Fruit fly (Drosophila melanogaster) whole organism, embryonic: ENCODE data around the gene DNaseII.
A peak's percentile ranks its signal among the peaks of the same experiment; 100 is the strongest.

ENCODE experiments used
- ATbp ChIP-seq: fragments of 200-800 bp; sonication (Bioruptor generic); optimal IDR thresholded peaks from 2 replicates; lab custom pipeline; 2017; ENCODE audit warnings: missing biosample characterization, mild to moderate bottlenecking, missing genetic modification characterization, missing genetic modification reagents
- Aef1 ChIP-seq: fragments of 200-800 bp; sonication (Bioruptor generic); IDR thresholded peaks from 3 replicates; pipeline ENCODE4 v1.3.6; 2022; ENCODE audit warnings: missing biosample characterization, missing genetic modification characterization
- Atf3 ChIP-seq: fragments of 200-800 bp; sonication (Bioruptor generic); optimal IDR thresholded peaks from 3 replicates; lab custom pipeline; 2016; ENCODE audit warnings: missing biosample characterization, missing genetic modification characterization
- C15 ChIP-seq: fragments of 200-800 bp; sonication (Bioruptor generic); IDR thresholded peaks from 3 replicates; pipeline ENCODE4 v1.3.6; 2022; ENCODE audit warnings: missing biosample characterization, missing genetic modification characterization
- CG10654 ChIP-seq: fragments of 200-800 bp; sonication (Bioruptor generic); optimal IDR thresholded peaks from 2 replicates; lab custom pipeline; 2016; ENCODE audit warnings: missing biosample characterization, missing genetic modification characterization
- CG10959 ChIP-seq: fragments of 200-800 bp; sonication (Bioruptor generic); IDR thresholded peaks from 2 replicates; pipeline ENCODE4 v1.3.6; 2022; ENCODE audit warnings: missing biosample characterization, missing genetic modification characterization
- CG12155 ChIP-seq: fragments of 200-800 bp; sonication (Bioruptor generic); optimal IDR thresholded peaks from 3 replicates; lab custom pipeline; 2016; ENCODE audit warnings: missing biosample characterization, missing genetic modification characterization
- CG14965 ChIP-seq: fragments of 200-800 bp; sonication (Bioruptor generic); optimal IDR thresholded peaks from 2 replicates; lab custom pipeline; 2016; ENCODE audit warnings: missing biosample characterization, missing genetic modification characterization, borderline replicate concordance
- CG17361 ChIP-seq: fragments of 200-800 bp; sonication (Bioruptor generic); IDR thresholded peaks from 3 replicates; pipeline ENCODE4 v1.3.6; 2022; ENCODE audit warnings: missing biosample characterization, missing genetic modification characterization
- CG1792 ChIP-seq: fragments of 200-800 bp; sonication (Bioruptor generic); optimal IDR thresholded peaks from 2 replicates; lab custom pipeline; 2016; ENCODE audit warnings: missing biosample characterization, missing genetic modification characterization
- CG18476 ChIP-seq: fragments of 200-800 bp; sonication (Bioruptor generic); optimal IDR thresholded peaks from 2 replicates; lab custom pipeline; 2016; ENCODE audit warnings: missing biosample characterization, mild to moderate bottlenecking, missing genetic modification characterization
- CG2129 ChIP-seq: fragments of 200-800 bp; sonication (Bioruptor generic); IDR thresholded peaks from 2 replicates; pipeline ENCODE4 v1.3.6; 2022; ENCODE audit warnings: missing biosample characterization, missing genetic modification characterization; ENCODE audit not compliant: partially characterized antibody
- CG3065 ChIP-seq: fragments of 200-800 bp; sonication (Bioruptor generic); optimal IDR thresholded peaks from 2 replicates; lab custom pipeline; 2016; ENCODE audit warnings: missing biosample characterization, missing genetic modification characterization
- CG34422 ChIP-seq: fragments of 200-800 bp; sonication (Bioruptor generic); IDR thresholded peaks from 3 replicates; pipeline ENCODE4 v1.3.6; 2022; ENCODE audit warnings: missing biosample characterization, missing genetic modification characterization
- CG3838 ChIP-seq: fragments of 200-800 bp; sonication (Bioruptor generic); optimal IDR thresholded peaks from 3 replicates; lab custom pipeline; 2016; ENCODE audit warnings: missing biosample characterization, missing genetic modification characterization
- CG4404 ChIP-seq: fragments of 200-800 bp; sonication (Bioruptor generic); IDR thresholded peaks from 2 replicates; pipeline ENCODE4 v1.3.6; 2022; ENCODE audit warnings: missing biosample characterization, missing genetic modification characterization
- CG5180 ChIP-seq: fragments of 200-800 bp; sonication (Bioruptor generic); optimal IDR thresholded peaks from 3 replicates; lab custom pipeline; 2017; ENCODE audit warnings: missing biosample characterization, missing genetic modification characterization, mild to moderate bottlenecking, moderate library complexity, missing genetic modification reagents
- CG5245 ChIP-seq: fragments of 200-800 bp; sonication (Bioruptor generic); optimal IDR thresholded peaks from 3 replicates; lab custom pipeline; 2016; ENCODE audit warnings: missing biosample characterization, missing genetic modification characterization
- CG6175 ChIP-seq: fragments of 200-800 bp; sonication (Bioruptor generic); IDR thresholded peaks from 3 replicates; pipeline ENCODE4 v1.3.6; 2022; ENCODE audit warnings: missing biosample characterization, missing genetic modification characterization
- CG6272 ChIP-seq: fragments of 200-800 bp; sonication (Bioruptor generic); IDR thresholded peaks from 2 replicates; pipeline ENCODE4 v1.3.6; 2022; ENCODE audit warnings: missing biosample characterization, missing genetic modification characterization
- CG7745 ChIP-seq: fragments of 200-800 bp; sonication (Bioruptor generic); optimal IDR thresholded peaks from 2 replicates; lab custom pipeline; 2018; ENCODE audit warnings: missing biosample characterization, mild to moderate bottlenecking, missing genetic modification characterization, moderate library complexity
- CG7786 ChIP-seq: fragments of 200-800 bp; sonication (Bioruptor generic); optimal IDR thresholded peaks from 2 replicates; lab custom pipeline; 2016; ENCODE audit warnings: missing biosample characterization, missing genetic modification characterization
- CG9215 ChIP-seq: fragments of 200-800 bp; sonication (Bioruptor generic); IDR thresholded peaks from 2 replicates; pipeline ENCODE4 v1.3.6; 2022; ENCODE audit warnings: missing biosample characterization, missing genetic modification characterization
- CG9817 ChIP-seq: fragments of 200-800 bp; sonication (Bioruptor generic); optimal IDR thresholded peaks from 2 replicates; lab custom pipeline; 2018; ENCODE audit warnings: missing biosample characterization, mild to moderate bottlenecking, missing genetic modification characterization, moderate library complexity
- CG9876 ChIP-seq: fragments of 200-800 bp; sonication (Bioruptor generic); optimal IDR thresholded peaks from 2 replicates; lab custom pipeline; 2016; ENCODE audit warnings: missing biosample characterization, missing genetic modification characterization
- CTCF ChIP-seq: fragments of 200-800 bp; sonication (Bioruptor generic); optimal IDR thresholded peaks from 2 replicates; lab custom pipeline; 2017; ENCODE audit warnings: missing biosample characterization, mild to moderate bottlenecking, missing genetic modification characterization, moderate library complexity
- CkIIα-i1 ChIP-seq: fragments of 200-800 bp; sonication (Bioruptor generic); IDR thresholded peaks from 2 replicates; pipeline ENCODE4 v1.3.6; 2022; ENCODE audit warnings: missing biosample characterization, missing genetic modification characterization
- Dll ChIP-seq: fragments of 200-800 bp; sonication (Bioruptor generic); IDR thresholded peaks from 4 replicates; pipeline ENCODE4 v1.3.6; 2022; ENCODE audit warnings: missing biosample characterization, missing genetic modification characterization; ENCODE audit not compliant: partially characterized antibody
- Gug ChIP-seq: fragments of 200-800 bp; sonication (Bioruptor generic); IDR thresholded peaks from 4 replicates; pipeline ENCODE4 v1.3.6; 2022; ENCODE audit warnings: missing biosample characterization, missing genetic modification characterization
- HLH3B ChIP-seq: fragments of 200-800 bp; sonication (Bioruptor generic); IDR thresholded peaks from 2 replicates; pipeline ENCODE4 v1.3.6; 2022; ENCODE audit warnings: missing biosample characterization, missing genetic modification characterization
- Max ChIP-seq: fragments of 200-800 bp; sonication (Bioruptor generic); optimal IDR thresholded peaks from 2 replicates; lab custom pipeline; 2016; ENCODE audit warnings: missing biosample characterization, mild to moderate bottlenecking, missing genetic modification characterization
- Rx ChIP-seq: fragments of 200-800 bp; sonication (Bioruptor generic); IDR thresholded peaks from 2 replicates; pipeline ENCODE4 v1.3.6; 2022; ENCODE audit warnings: missing biosample characterization, missing genetic modification characterization
- Usf ChIP-seq: fragments of 200-800 bp; sonication (Bioruptor generic); optimal IDR thresholded peaks from 2 replicates; lab custom pipeline; 2017; ENCODE audit warnings: missing genotype, missing biosample characterization, missing genetic modification characterization
- chif ChIP-seq, 2 experiments: fragments of 200-800 bp; sonication (Bioruptor generic); optimal IDR thresholded peaks; 3 replicates each; lab custom pipeline; 2016; ENCODE audit warnings: missing biosample characterization in 2 of 2, missing genetic modification characterization in 2 of 2
- chn ChIP-seq: fragments of 200-800 bp; sonication (Bioruptor generic); optimal IDR thresholded peaks from 2 replicates; lab custom pipeline; 2016; ENCODE audit warnings: missing biosample characterization, missing genetic modification characterization
- corto ChIP-seq: fragments of 200-800 bp; sonication (Bioruptor generic); optimal IDR thresholded peaks from 2 replicates; lab custom pipeline; 2016; ENCODE audit warnings: missing biosample characterization, mild to moderate bottlenecking, missing genetic modification characterization, moderate library complexity
- h ChIP-seq: fragments of >200 bp; optimal IDR thresholded peaks from 2 replicates; lab custom pipeline; 2017
- knrl ChIP-seq: fragments of 200-800 bp; sonication (Bioruptor generic); IDR thresholded peaks from 3 replicates; pipeline ENCODE4 v1.3.6; 2022; ENCODE audit warnings: missing biosample characterization, missing genetic modification characterization; ENCODE audit not compliant: partially characterized antibody
- lola ChIP-seq, 3 experiments: fragments of >200 bp in 2 of 3; fragments of 200-800 bp in 1 of 3; sonication (Bioruptor generic) in 1 of 3; optimal IDR thresholded peaks; 2 replicates each; lab custom pipeline; 2017 to 2019; ENCODE audit warnings: missing biosample characterization in 3 of 3, missing genetic modification characterization in 3 of 3, mild to moderate bottlenecking in 1 of 3, moderate library complexity in 1 of 3
- pan ChIP-seq, 4 experiments: fragments of >200 bp in 3 of 4; fragments of 200-800 bp in 1 of 4; sonication (Bioruptor generic) in 1 of 4; optimal IDR thresholded peaks in 3 of 4; IDR thresholded peaks in 1 of 4; 2 replicates each; pipeline versions ENCODE4 v1.3.6 to Lab custom; 2017 to 2022; ENCODE audit warnings: missing biosample characterization in 2 of 4, missing genetic modification characterization in 2 of 4, mixed read lengths in 1 of 4
- pb ChIP-seq: fragments of 200-800 bp; sonication (Bioruptor generic); optimal IDR thresholded peaks from 3 replicates; lab custom pipeline; 2016; ENCODE audit warnings: missing biosample characterization, missing genetic modification characterization
- prd ChIP-seq, 3 experiments: fragments of >200 bp in 2 of 3; fragments of 200-800 bp in 1 of 3; sonication (Bioruptor generic) in 1 of 3; optimal IDR thresholded peaks in 2 of 3; IDR thresholded peaks in 1 of 3; 2 replicates in 2 of 3; 3 replicates in 1 of 3; pipeline versions ENCODE4 v1.3.6 to Lab custom; 2017 to 2022; ENCODE audit warnings: missing biosample characterization in 1 of 3, missing genetic modification characterization in 1 of 3
- pros ChIP-seq: fragments of 200-800 bp; sonication (Bioruptor generic); optimal IDR thresholded peaks from 3 replicates; lab custom pipeline; 2019; ENCODE audit warnings: missing biosample characterization, mild to moderate bottlenecking, missing genetic modification characterization, moderate library complexity
- scrt ChIP-seq: fragments of 200-800 bp; sonication (Bioruptor generic); optimal IDR thresholded peaks from 2 replicates; lab custom pipeline; 2018; ENCODE audit warnings: missing biosample characterization, mild to moderate bottlenecking, missing genetic modification characterization, moderate library complexity
- shn ChIP-seq: fragments of 200-800 bp; sonication (Bioruptor generic); optimal IDR thresholded peaks from 3 replicates; lab custom pipeline; 2016; ENCODE audit warnings: missing biosample characterization, missing genetic modification characterization
- slou ChIP-seq: fragments of 200-800 bp; sonication (Bioruptor generic); optimal IDR thresholded peaks from 3 replicates; lab custom pipeline; 2016; ENCODE audit warnings: missing biosample characterization, missing genetic modification characterization
- sob ChIP-seq: fragments of 200-800 bp; sonication (Bioruptor generic); IDR thresholded peaks from 2 replicates; pipeline ENCODE4 v1.3.6; 2022; ENCODE audit warnings: missing biosample characterization, missing genetic modification characterization
- ssp ChIP-seq: fragments of 200-800 bp; sonication (Bioruptor generic); IDR thresholded peaks from 2 replicates; pipeline ENCODE4 v1.3.6; 2022; ENCODE audit warnings: missing biosample characterization, missing genetic modification characterization
- twi ChIP-seq: fragments of 200-800 bp; optimal IDR thresholded peaks from 2 replicates; lab custom pipeline; 2019; ENCODE audit warnings: missing biosample characterization, mild to moderate bottlenecking, missing genetic modification characterization, moderate library complexity
- unpg ChIP-seq: fragments of 200-800 bp; sonication (Bioruptor generic); optimal IDR thresholded peaks from 3 replicates; lab custom pipeline; 2018; ENCODE audit warnings: missing biosample characterization, mild to moderate bottlenecking, missing genetic modification characterization, moderate library complexity
- zfh2 ChIP-seq: fragments of 200-800 bp; sonication (Bioruptor generic); optimal IDR thresholded peaks from 2 replicates; lab custom pipeline; 2016; ENCODE audit warnings: missing biosample characterization, missing genetic modification characterization

Gene DNaseII

DNA sequence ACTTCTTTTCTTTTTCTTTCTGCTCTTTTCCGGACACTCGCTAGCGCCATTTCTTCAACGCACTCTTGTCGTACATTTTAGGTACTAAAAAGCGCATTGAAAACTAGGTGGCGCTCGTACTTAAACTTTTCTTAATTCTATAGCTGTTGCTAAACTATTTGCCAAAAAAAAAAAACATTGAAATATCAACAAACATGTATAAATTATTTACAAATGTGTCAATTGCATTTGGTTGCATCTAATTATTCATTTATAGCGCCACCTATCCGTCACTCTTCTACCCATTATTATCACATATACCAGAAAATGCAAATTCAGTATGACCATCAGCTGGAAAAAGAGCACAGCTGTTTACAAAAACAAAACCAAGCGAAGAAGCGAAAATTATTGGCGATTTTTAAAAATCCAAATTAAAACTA is 2.1 kb downstream of the DNaseII start, which contains the start of gene CG7785 (continued):
- peak; percentile 45; the same call in 1 of the 2 replicates for TF ChIP-seq sob
- TF ChIP-seq Atf3 (GFP tag; lab: Kevin White, UChicago) = peak; percentile 5
- TF ChIP-seq CG6175 = no peak
- TF ChIP-seq CG2129 = no peak
- no peak for TF ChIP-seq CG3838 (GFP tag; lab: Kevin White, UChicago)
- TF ChIP-seq CG6272 (GFP tag; lab: Robert Waterston, UW) = no peak
- no peak for TF ChIP-seq chn (GFP tag; lab: Kevin White, UChicago)
- TF ChIP-seq lola (GFP tag; optimal IDR thresholded peaks at IDR 0.05; lab: Kevin White, UChicago) = peak in 1 of 3 experiments; percentile 40
- TF ChIP-seq zfh2 = peak; percentile 3
- TF ChIP-seq CG14965 (GFP tag; lab: Kevin White, UChicago) = no peak
- TF ChIP-seq CG18476 = no peak
- TF ChIP-seq CkIIα-i1 (GFP tag; lab: Robert Waterston, UW) = no peak
- TF ChIP-seq HLH3B (GFP tag; lab: Robert Waterston, UW) = no peak
- no peak for TF ChIP-seq corto (GFP tag; lab: Kevin White, UChicago)
- TF ChIP-seq unpg (GFP tag; lab: Kevin White, UChicago) = peak; percentile 66
- TF ChIP-seq knrl (GFP tag; lab: Robert Waterston, UW) = peak; percentile 27; the same call in 1 of the 3 replicates
- TF ChIP-seq CG7786 (GFP tag; lab: Kevin White, UChicago) = peak; percentile 9
- TF ChIP-seq Dll (GFP tag; lab: Robert Waterston, UW) = no peak
- no peak for TF ChIP-seq CG1792
- no peak for TF ChIP-seq CG10959 (GFP tag; lab: Robert Waterston, UW)
- no peak for TF ChIP-seq CG34422
- no peak for TF ChIP-seq slou (GFP tag; lab: Kevin White, UChicago)
- TF ChIP-seq Rx = no peak
- TF ChIP-seq ATbp (GFP tag; lab: Kevin White, UChicago) = peak; percentile 32
- TF ChIP-seq CG12155 (GFP tag; lab: Kevin White, UChicago) = peak; percentile 35
- TF ChIP-seq CG9215 (GFP tag; lab: Robert Waterston, UW) = no peak
- TF ChIP-seq CG3065 (GFP tag; lab: Kevin White, UChicago) = peak; percentile 21
- TF ChIP-seq CG5245 (GFP tag; lab: Kevin White, UChicago) = peak; percentile 41
- TF ChIP-seq pb (GFP tag; lab: Kevin White, UChicago) = peak; percentile 21
- TF ChIP-seq Aef1 (GFP tag; lab: Robert Waterston, UW) = peak; percentile 66
- TF ChIP-seq CG9817 (tag; lab: Kevin White, UChicago) = peak; percentile 73
- no peak for TF ChIP-seq CG4404 (GFP tag; lab: Robert Waterston, UW)
- no peak for TF ChIP-seq h
- TF ChIP-seq Max (GFP tag; lab: Kevin White, UChicago) = no peak
- peak; percentile 99 for TF ChIP-seq CTCF (GFP tag; lab: Kevin White, UChicago)
- no peak for TF ChIP-seq Usf (GFP tag; lab: Kevin White, UChicago)
- TF ChIP-seq CG5180 (GFP tag; lab: Kevin White, UChicago) = no peak
- TF ChIP-seq ssp = no peak
- TF ChIP-seq chif (GFP tag; optimal IDR thresholded peaks at IDR 0.05; lab: Kevin White, UChicago) = peak; percentile 22 to 61
- no peak for TF ChIP-seq Gug (GFP tag; lab: Robert Waterston, UW)
- TF ChIP-seq CG9876 (GFP tag; lab: Kevin White, UChicago) = peak; percentile 56
- peak; percentile 7 for TF ChIP-seq scrt (GFP tag; lab: Kevin White, UChicago)
- TF ChIP-seq shn = peak; percentile 29
- TF ChIP-seq C15 (GFP tag; lab: Robert Waterston, UW) = no peak
- TF ChIP-seq CG7745 (tag; lab: Kevin White, UChicago) = no peak
- no peak for TF ChIP-seq twi (tag; lab: Kevin White, UChicago)
- peak; percentile 83 for TF ChIP-seq CG17361
- TF ChIP-seq prd (optimal IDR thresholded peaks at IDR 0.05; lab: Kevin White, UChicago) = no peak
- no peak for TF ChIP-seq prd (GFP tag; IDR thresholded peaks at IDR 0.05; lab: Robert Waterston, UW)
- TF ChIP-seq pan (optimal IDR thresholded peaks at IDR 0.05; lab: Kevin White, UChicago) = no peak
- no peak for TF ChIP-seq pan (GFP tag; optimal IDR thresholded peaks at IDR 0.05 in 1 of 2, IDR thresholded peaks at IDR 0.05 in 1 of 2)
- TF ChIP-seq CG10654 (GFP tag; lab: Kevin White, UChicago) = no peak
- TF ChIP-seq pros (GFP tag; lab: Kevin White, UChicago) = no peak
